Worm (Caenorhabditis elegans) whole organism, L3 larva: ENCODE results near the gene atf-2.

Source experiments
- R02D3.7 ChIP-seq: fragments of 150-350 bp; optimal IDR thresholded peaks from 2 replicates; lab custom pipeline; 2014; ENCODE audit warnings: missing biosample characterization, missing genetic modification characterization
- ZK546.5 ChIP-seq: sonication (generic microtip); optimal IDR thresholded peaks from 2 replicates; lab custom pipeline; 2017; ENCODE audit warnings: missing biosample characterization, missing genetic modification characterization
- aly-2 ChIP-seq: fragments of 150-350 bp; optimal IDR thresholded peaks from 2 replicates; lab custom pipeline; 2014; ENCODE audit warnings: missing biosample characterization, missing genetic modification characterization
- ama-1 ChIP-seq: fragments of 150-350 bp; optimal IDR thresholded peaks from 2 replicates; lab custom pipeline; 2018
- ceh-16 ChIP-seq: sonication (generic microtip); optimal IDR thresholded peaks from 2 replicates; lab custom pipeline; 2017; ENCODE audit warnings: missing biosample characterization, missing genetic modification characterization
- ceh-28 ChIP-seq: fragments of 150-350 bp; optimal IDR thresholded peaks from 2 replicates; lab custom pipeline; 2014; ENCODE audit warnings: missing biosample characterization, missing genetic modification reagents, missing genetic modification characterization
- ceh-82 ChIP-seq: fragments of 150-350 bp; optimal IDR thresholded peaks from 2 replicates; lab custom pipeline; 2014; ENCODE audit warnings: missing biosample characterization, missing genetic modification characterization
- ceh-9 ChIP-seq: sonication (generic microtip); optimal IDR thresholded peaks from 2 replicates; lab custom pipeline; 2018; ENCODE audit warnings: missing biosample characterization, missing genetic modification characterization
- egl-27 ChIP-seq: sonication (generic microtip); optimal IDR thresholded peaks from 4 replicates; lab custom pipeline; 2017; ENCODE audit warnings: missing biosample characterization, missing genetic modification reagents, missing genetic modification characterization
- egl-5 ChIP-seq: fragments of 150-350 bp; optimal IDR thresholded peaks from 2 replicates; lab custom pipeline; 2017; ENCODE audit warnings: missing biosample characterization, missing genetic modification reagents, missing genetic modification characterization, inconsistent platforms
- elt-1 ChIP-seq: fragments of 150-350 bp; optimal IDR thresholded peaks from 2 replicates; lab custom pipeline; 2014; ENCODE audit warnings: missing biosample characterization, missing genetic modification characterization
- elt-2 ChIP-seq: sonication (generic microtip); optimal IDR thresholded peaks from 2 replicates; lab custom pipeline; 2016; ENCODE audit warnings: missing genetic modification reagents, mild to moderate bottlenecking, missing genetic modification characterization, missing compliant biosample characterization
- eor-1 ChIP-seq, 2 experiments: fragments of 150-350 bp; optimal IDR thresholded peaks; 2 replicates each; lab custom pipeline; 2014 to 2018; ENCODE audit warnings: missing biosample characterization in 2 of 2, missing genetic modification characterization in 2 of 2
- fkh-10 ChIP-seq: sonication (generic microtip); optimal IDR thresholded peaks from 2 replicates; lab custom pipeline; 2017; ENCODE audit warnings: missing biosample characterization, missing genetic modification reagents, missing genetic modification characterization
- fos-1 ChIP-seq: fragments of 150-350 bp; optimal IDR thresholded peaks from 2 replicates; lab custom pipeline; 2014; ENCODE audit warnings: missing biosample characterization, missing genetic modification characterization
- jun-1 ChIP-seq: fragments of 150-350 bp; optimal IDR thresholded peaks from 2 replicates; lab custom pipeline; 2014; ENCODE audit warnings: missing biosample characterization, missing genetic modification reagents, missing genetic modification characterization
- lin-15B ChIP-seq: fragments of 150-350 bp; optimal IDR thresholded peaks from 2 replicates; lab custom pipeline; 2014; ENCODE audit warnings: missing biosample characterization, missing genetic modification characterization
- lin-39 ChIP-seq: fragments of 150-350 bp; optimal IDR thresholded peaks from 2 replicates; lab custom pipeline; 2018; ENCODE audit warnings: missing biosample characterization, missing genetic modification reagents, missing genetic modification characterization
- lsy-12 ChIP-seq: sonication (generic microtip); optimal IDR thresholded peaks from 2 replicates; lab custom pipeline; 2016; ENCODE audit warnings: mild to moderate bottlenecking, missing genetic modification characterization, missing compliant biosample characterization
- mml-1 ChIP-seq: fragments of 150-350 bp; sonication (generic microtip); optimal IDR thresholded peaks from 3 replicates; lab custom pipeline; 2014; ENCODE audit warnings: missing biosample characterization, missing genetic modification characterization
- nfya-1 ChIP-seq: sonication (generic microtip); optimal IDR thresholded peaks from 2 replicates; lab custom pipeline; 2017; ENCODE audit warnings: missing genetic modification characterization, mild to moderate bottlenecking, missing compliant biosample characterization, antibody characterized with exemption, moderate library complexity; ENCODE audit not compliant: insufficient read depth
- nhr-11 ChIP-seq: fragments of 150-350 bp; optimal IDR thresholded peaks from 2 replicates; lab custom pipeline; 2014; ENCODE audit warnings: missing biosample characterization, missing genetic modification characterization
- nhr-12 ChIP-seq: fragments of 150-350 bp; optimal IDR thresholded peaks from 2 replicates; lab custom pipeline; 2014; ENCODE audit warnings: missing biosample characterization, missing genetic modification characterization
- nhr-237 ChIP-seq: fragments of 150-350 bp; optimal IDR thresholded peaks from 2 replicates; lab custom pipeline; 2014; ENCODE audit warnings: missing biosample characterization, missing genetic modification characterization
- nhr-25 ChIP-seq: sonication (generic microtip); optimal IDR thresholded peaks from 2 replicates; lab custom pipeline; 2017; ENCODE audit warnings: missing biosample characterization, missing genetic modification characterization
- nhr-28 ChIP-seq: fragments of 150-350 bp; optimal IDR thresholded peaks from 2 replicates; lab custom pipeline; 2014; ENCODE audit warnings: missing biosample characterization, missing genetic modification characterization
- nhr-43 ChIP-seq: sonication (generic microtip); optimal IDR thresholded peaks from 2 replicates; lab custom pipeline; 2016; ENCODE audit warnings: mild to moderate bottlenecking, missing genetic modification characterization, missing compliant biosample characterization; ENCODE audit not compliant: poor library complexity, severe bottlenecking
- nhr-67 ChIP-seq: fragments of 150-350 bp; optimal IDR thresholded peaks from 2 replicates; lab custom pipeline; 2014; ENCODE audit warnings: missing biosample characterization, missing genetic modification characterization
- pha-4 ChIP-seq: fragments of 150-350 bp; optimal IDR thresholded peaks from 2 replicates; lab custom pipeline; 2014; ENCODE audit warnings: missing biosample characterization, missing genetic modification reagents, missing genetic modification characterization
- pqm-1 ChIP-seq: fragments of 150-350 bp; optimal IDR thresholded peaks from 2 replicates; lab custom pipeline; 2017; ENCODE audit warnings: missing biosample characterization, missing genetic modification characterization, inconsistent platforms
- sea-2 ChIP-seq: fragments of 150-350 bp; sonication (generic microtip); optimal IDR thresholded peaks from 4 replicates; lab custom pipeline; 2014; ENCODE audit warnings: missing biosample characterization, missing genetic modification reagents, missing genetic modification characterization
- snpc-4 ChIP-seq: fragments of 150-350 bp; optimal IDR thresholded peaks from 2 replicates; lab custom pipeline; 2014; ENCODE audit warnings: missing biosample characterization, missing genetic modification characterization
- unc-39 ChIP-seq: sonication (generic microtip); optimal IDR thresholded peaks from 4 replicates; lab custom pipeline; 2017; ENCODE audit warnings: missing biosample characterization, missing genetic modification characterization
- unc-62 ChIP-seq: fragments of 150-350 bp; sonication (generic microtip); optimal IDR thresholded peaks from 4 replicates; lab custom pipeline; 2014; ENCODE audit warnings: missing biosample characterization, missing genetic modification reagents, missing genetic modification characterization
- zag-1 ChIP-seq: fragments of 150-350 bp; optimal IDR thresholded peaks from 2 replicates; lab custom pipeline; 2014; ENCODE audit warnings: missing biosample characterization, missing genetic modification characterization
- ztf-11 ChIP-seq: fragments of 150-350 bp; optimal IDR thresholded peaks from 2 replicates; lab custom pipeline; 2014; ENCODE audit warnings: missing biosample characterization, missing genetic modification characterization
- ztf-4 ChIP-seq: fragments of 150-350 bp; optimal IDR thresholded peaks from 2 replicates; lab custom pipeline; 2014; ENCODE audit warnings: missing biosample characterization, missing genetic modification characterization

The atf-2 gene

ce11 chrII:8755270-8755669 is 3.5 kb downstream of the atf-2 start, which contains the start of gene K08F8.7:
Gene K08F8.7, minus strand, starts transcription at chrII:8755370.
- TF ChIP-seq fkh-10 = no peak
- no peak for TF ChIP-seq aly-2 (tag; lab: Kevin White, UChicago)
- no peak for TF ChIP-seq ceh-16 (tag; lab: Kevin White, UChicago)
- no peak for TF ChIP-seq pqm-1 (tag; lab: Kevin White, UChicago)
- no peak for TF ChIP-seq snpc-4 (tag; lab: Kevin White, UChicago)
- TF ChIP-seq, all 47 proteins: peak for 0

ce11 chrII:8759493-8759892 is 7.7 kb downstream of the atf-2 start, which contains the start of gene fut-1:
Gene fut-1, minus strand, starts transcription at chrII:8759593.
- TF ChIP-seq ztf-11 (tag; lab: Kevin White, UChicago) (no peak), fos-1 (tag; lab: Kevin White, UChicago) (no peak), nhr-237 (tag; lab: Kevin White, UChicago) (no peak), lsy-12 (tag; lab: Kevin White, UChicago) (no peak), ZK546.5 (tag; lab: Kevin White, UChicago) (no peak), nhr-11 (tag; lab: Kevin White, UChicago) (no peak), nhr-43 (tag; lab: Kevin White, UChicago) (no peak), nhr-28 (tag; lab: Kevin White, UChicago) (no peak), nhr-67 (no peak), egl-27 (no peak), zag-1 (tag; lab: Kevin White, UChicago) (no peak), mml-1 (tag; lab: Kevin White, UChicago) (no peak), eor-1 (tag; optimal IDR thresholded peaks at IDR 0.05; lab: Kevin White, UChicago) (no peak), aly-2 (tag; lab: Kevin White, UChicago) (no peak)

- TF ChIP-seq lin-15B = no peak
- TF ChIP-seq nhr-12 (tag; lab: Kevin White, UChicago) = no peak
- TF ChIP-seq pha-4 (tag; lab: Kevin White, UChicago) = peak; percentile 20
- no peak for TF ChIP-seq sea-2 (GFP tag; lab: Kevin White, UChicago)
- no peak for TF ChIP-seq elt-1 (tag; lab: Kevin White, UChicago)
- TF ChIP-seq elt-2 (tag; lab: Kevin White, UChicago) = peak; percentile 56
- no peak for TF ChIP-seq ceh-28 (tag; lab: Kevin White, UChicago)
- no peak for TF ChIP-seq lsy-12 (tag; lab: Kevin White, UChicago)
- TF ChIP-seq lin-39 = no peak
- TF ChIP-seq ceh-9 (tag; lab: Kevin White, UChicago) = no peak
- no peak for TF ChIP-seq ztf-4 (tag; lab: Kevin White, UChicago)
- TF ChIP-seq, all 47 proteins: peak for 2
Measured at ce11 chrII:8761739-8762138, 10.0 kb downstream of the atf-2 start.

- no peak for TF ChIP-seq mml-1 (tag; lab: Kevin White, UChicago)
- TF ChIP-seq sea-2 (GFP tag; lab: Kevin White, UChicago) = no peak
- no peak for TF ChIP-seq elt-1 (tag; lab: Kevin White, UChicago)
- TF ChIP-seq unc-62 (GFP tag; lab: Kevin White, UChicago) = no peak
- TF ChIP-seq elt-2 (tag; lab: Kevin White, UChicago) = no peak
- no peak for TF ChIP-seq lsy-12 (tag; lab: Kevin White, UChicago)
- TF ChIP-seq jun-1 = no peak
- TF ChIP-seq snpc-4 (tag; lab: Kevin White, UChicago) = no peak
- no peak for TF ChIP-seq R02D3.7 (tag; lab: Kevin White, UChicago)
- no peak for TF ChIP-seq unc-39 (tag; lab: Kevin White, UChicago)
- TF ChIP-seq fkh-10 = no peak
- TF ChIP-seq pqm-1 (tag; lab: Kevin White, UChicago) = no peak
- TF ChIP-seq ztf-4 (tag; lab: Kevin White, UChicago) = no peak
- no peak for TF ChIP-seq fos-1 (tag; lab: Kevin White, UChicago)
- TF ChIP-seq ceh-82 (tag; lab: Kevin White, UChicago) = no peak
- no peak for TF ChIP-seq ceh-16 (tag; lab: Kevin White, UChicago)
- TF ChIP-seq nhr-25 = no peak
- no peak for TF ChIP-seq ZK546.5 (tag; lab: Kevin White, UChicago)
- no peak for TF ChIP-seq aly-2 (tag; lab: Kevin White, UChicago)
- TF ChIP-seq ama-1 = no peak
Measured at ce11 chrII:8763367-8763766, 11.6 kb downstream of the atf-2 start.

ce11 chrII:8764332-8764731 is 12.5 kb downstream of the atf-2 start:
- TF ChIP-seq lin-15B = no peak
- no peak for TF ChIP-seq ztf-11 (tag; lab: Kevin White, UChicago)
- TF ChIP-seq aly-2 (tag; lab: Kevin White, UChicago) = no peak
- TF ChIP-seq nfya-1 (tag; lab: Kevin White, UChicago) = no peak
- TF ChIP-seq elt-2 (tag; lab: Kevin White, UChicago) = no peak
- TF ChIP-seq ceh-16 (tag; lab: Kevin White, UChicago) = no peak
- TF ChIP-seq egl-5 (tag; lab: Kevin White, UChicago) = no peak
